Worm (Caenorhabditis elegans): ENCODE data around the gene srd-49.
A peak's percentile ranks its signal among the peaks of the same experiment; 100 is the strongest.

Gene srd-49

DNA sequence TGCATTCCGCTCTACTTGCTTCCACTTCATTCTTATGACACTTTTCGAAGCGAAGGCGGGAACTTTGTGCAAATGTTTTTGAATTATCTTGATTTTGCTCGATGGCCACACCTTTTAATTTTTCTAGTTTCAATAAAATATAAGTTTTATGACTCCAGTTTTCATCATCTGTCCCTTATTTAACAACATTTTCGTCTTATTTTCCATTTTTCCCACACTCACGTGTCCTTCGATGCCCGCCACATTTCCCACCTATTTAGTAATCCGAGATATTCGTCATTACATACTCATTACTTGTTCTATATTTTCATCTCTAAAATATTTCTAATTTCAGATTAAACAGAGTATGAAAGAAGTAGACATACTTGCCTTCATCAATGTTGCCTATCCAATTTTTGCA is at the start of gene srd-49:
srd-49 (plus strand) TSS at position 301 of the 400 bp plus-strand sequence.
- TF ChIP-seq lsy-2 (tag; optimal IDR thresholded peaks at IDR 0.05): no peak
- no peak for TF ChIP-seq bed-3 (GFP tag; optimal IDR thresholded peaks at IDR 0.05)
- no peak for TF ChIP-seq mep-1 (tag; optimal IDR thresholded peaks at IDR 0.05)
- no peak for TF ChIP-seq drap-1 (GFP tag; optimal IDR thresholded peaks at IDR 0.05)
- no peak for TF ChIP-seq cnd-1 (tag; optimal IDR thresholded peaks at IDR 0.05)
- TF ChIP-seq unc-120 (tag; optimal IDR thresholded peaks at IDR 0.05; ENCODE audit: poor library complexity, severe bottlenecking): no peak
- no peak for TF ChIP-seq ceh-43 (GFP tag; optimal IDR thresholded peaks at IDR 0.05)
- TF ChIP-seq nhr-76 (tag; optimal IDR thresholded peaks at IDR 0.05): no peak
- no peak for TF ChIP-seq nhr-12 (tag; optimal IDR thresholded peaks at IDR 0.05)
- TF ChIP-seq ceh-83 (GFP tag; optimal IDR thresholded peaks at IDR 0.05): no peak
- TF ChIP-seq zip-8 (tag; optimal IDR thresholded peaks at IDR 0.05): no peak
- TF ChIP-seq sem-2 (GFP tag; optimal IDR thresholded peaks at IDR 0.05): no peak
- TF ChIP-seq flh-1 (GFP tag; optimal IDR thresholded peaks at IDR 0.05): no peak
- no peak for TF ChIP-seq unc-62 (GFP tag; optimal IDR thresholded peaks at IDR 0.05)
- TF ChIP-seq lin-32 (GFP tag; optimal IDR thresholded peaks at IDR 0.05): no peak
- TF ChIP-seq sptf-1 (tag; optimal IDR thresholded peaks at IDR 0.05): no peak
- no peak for TF ChIP-seq nhr-237 (tag; optimal IDR thresholded peaks at IDR 0.05)
- no peak for TF ChIP-seq snpc-4 (tag; optimal IDR thresholded peaks at IDR 0.05)

DNA sequence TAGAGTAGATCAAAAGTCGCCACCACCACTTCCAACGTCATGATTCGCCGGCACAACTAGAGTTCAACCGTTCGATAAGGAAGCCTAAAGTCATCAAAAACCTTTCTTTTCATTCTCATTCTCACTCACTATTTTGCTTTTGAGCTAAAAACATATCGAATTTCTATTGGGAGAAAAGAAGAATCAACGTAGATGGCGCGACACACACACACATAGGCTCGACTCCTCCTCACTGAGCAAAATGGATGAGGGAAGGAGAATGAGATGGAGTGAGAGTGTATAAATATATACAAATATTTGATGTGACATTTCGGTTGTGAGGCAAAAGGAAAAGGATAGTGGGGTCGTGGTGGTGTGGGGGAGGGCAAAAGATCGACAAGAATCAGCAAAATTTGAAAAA is 49.7 kb upstream of the srd-49 start:
- TF ChIP-seq blmp-1 (tag; optimal IDR thresholded peaks at IDR 0.05) (no peak), flh-1 (GFP tag; optimal IDR thresholded peaks at IDR 0.05) (no peak), drap-1 (GFP tag; optimal IDR thresholded peaks at IDR 0.05) (no peak), unc-120 (tag; optimal IDR thresholded peaks at IDR 0.05; ENCODE audit: poor library complexity, severe bottlenecking) (no peak), sptf-1 (tag; optimal IDR thresholded peaks at IDR 0.05) (no peak), ztf-11 (tag; optimal IDR thresholded peaks at IDR 0.05) (no peak), cnd-1 (tag; optimal IDR thresholded peaks at IDR 0.05) (no peak), elt-1 (tag; optimal IDR thresholded peaks at IDR 0.05; ENCODE audit: borderline replicate concordance, insufficient read depth) (no peak), tbx-8 (GFP tag; optimal IDR thresholded peaks at IDR 0.05) (no peak), ceh-83 (GFP tag; optimal IDR thresholded peaks at IDR 0.05) (no peak), nhr-237 (tag; optimal IDR thresholded peaks at IDR 0.05) (no peak)

ce11 chrV:10046503-10046902 is 48.0 kb upstream of the srd-49 start:
- TF ChIP-seq blmp-1 (tag; optimal IDR thresholded peaks at IDR 0.05) (no peak), ces-1 (GFP tag; optimal IDR thresholded peaks at IDR 0.05) (peak; percentile 10), bed-3 (GFP tag; optimal IDR thresholded peaks at IDR 0.05) (no peak), nhr-28 (tag; optimal IDR thresholded peaks at IDR 0.05) (no peak)

DNA sequence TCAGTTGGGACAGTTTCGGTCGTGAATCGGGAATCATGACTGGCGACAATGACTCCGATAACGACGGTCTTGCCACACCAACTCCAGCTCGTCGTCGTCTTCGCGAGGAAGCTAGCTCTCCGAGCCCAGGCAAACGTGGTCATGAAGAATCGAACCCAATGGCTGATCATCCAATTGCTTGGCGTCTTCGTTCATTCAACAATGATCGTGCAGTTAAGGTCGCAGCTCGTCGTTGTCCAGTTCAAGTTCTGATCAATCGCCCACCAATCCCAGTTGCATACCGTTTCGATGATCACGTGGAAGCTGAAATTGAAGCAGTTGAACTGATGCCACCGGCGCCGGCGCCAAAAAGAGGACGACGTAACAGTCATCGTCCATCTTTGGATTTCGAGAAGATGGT is 47.3 kb upstream of the srd-49 start:
- TF ChIP-seq elt-3 (tag; optimal IDR thresholded peaks at IDR 0.05) (no peak), mls-2 (tag; optimal IDR thresholded peaks at IDR 0.05) (no peak), unc-62 (GFP tag; optimal IDR thresholded peaks at IDR 0.05) (no peak), nhr-76 (tag; optimal IDR thresholded peaks at IDR 0.05) (no peak), ceh-39 (tag; optimal IDR thresholded peaks at IDR 0.05) (no peak), sptf-1 (tag; optimal IDR thresholded peaks at IDR 0.05) (no peak), nhr-2 (tag; optimal IDR thresholded peaks at IDR 0.05) (no peak), snpc-4 (tag; optimal IDR thresholded peaks at IDR 0.05) (no peak), ham-2 (GFP tag; optimal IDR thresholded peaks at IDR 0.05) (no peak), mep-1 (tag; optimal IDR thresholded peaks at IDR 0.05) (no peak), elt-1 (tag; optimal IDR thresholded peaks at IDR 0.05; ENCODE audit: borderline replicate concordance, insufficient read depth) (no peak), lsy-2 (tag; optimal IDR thresholded peaks at IDR 0.05) (no peak), blmp-1 (tag; optimal IDR thresholded peaks at IDR 0.05) (no peak), bed-3 (GFP tag; optimal IDR thresholded peaks at IDR 0.05) (no peak), ceh-83 (GFP tag; optimal IDR thresholded peaks at IDR 0.05) (no peak), pha-4 (tag; optimal IDR thresholded peaks at IDR 0.05) (no peak), flh-1 (GFP tag; optimal IDR thresholded peaks at IDR 0.05) (no peak), unc-39 (tag; optimal IDR thresholded peaks at IDR 0.05) (no peak), nhr-28 (tag; optimal IDR thresholded peaks at IDR 0.05) (no peak)

ce11 chrV:10051855-10052254 is 42.6 kb upstream of the srd-49 start, which contains the start of gene str-118:
str-118 (plus strand) TSS chrV:10052155.
- no peak for TF ChIP-seq bed-3 (GFP tag; optimal IDR thresholded peaks at IDR 0.05)
